Fruit fly (Drosophila melanogaster): Measurements from ENCODE around the gene slpr.

dm6 chrX:8148556-8148955 lies 28.4 kb downstream of the slpr start, which contains the start of gene CG10959:
- no peak for TF ChIP-seq psq (optimal IDR thresholded peaks at IDR 0.05)
- TF ChIP-seq insv (optimal IDR thresholded peaks at IDR 0.05) = no peak
- no peak for TF ChIP-seq ttk (optimal IDR thresholded peaks at IDR 0.05)
- no peak for TF ChIP-seq h (optimal IDR thresholded peaks at IDR 0.05)
- no peak for TF ChIP-seq Myc (optimal IDR thresholded peaks at IDR 0.05)
- TF ChIP-seq Sin3A (optimal IDR thresholded peaks at IDR 0.05) = no peak
